Worm (Caenorhabditis elegans) whole organism, late embryonic: ENCODE results near the gene mak-1.
A peak's percentile ranks its signal among the peaks of the same experiment; 100 is the strongest.

Source experiments
- K02D7.2 ChIP-seq: sonication (generic microtip); optimal IDR thresholded peaks from 2 replicates; lab custom pipeline; 2017; ENCODE audit warnings: mild to moderate bottlenecking, missing genetic modification characterization, missing compliant biosample characterization
- K09A11.1 ChIP-seq: sonication (generic microtip); optimal IDR thresholded peaks from 2 replicates; lab custom pipeline; 2017; ENCODE audit warnings: antibody characterized with exemption, mild to moderate bottlenecking, missing genetic modification characterization, missing compliant biosample characterization; ENCODE audit not compliant: insufficient read depth
- ahr-1 ChIP-seq: sonication (generic microtip); optimal IDR thresholded peaks from 2 replicates; lab custom pipeline; 2016; ENCODE audit warnings: missing genetic modification characterization, missing compliant biosample characterization
- ama-1 ChIP-seq: fragments of 150-350 bp; optimal IDR thresholded peaks from 2 replicates; lab custom pipeline; 2014
- ceh-18 ChIP-seq: sonication (generic microtip); optimal IDR thresholded peaks from 2 replicates; lab custom pipeline; 2016; ENCODE audit warnings: missing genetic modification characterization, missing compliant biosample characterization
- ceh-22 ChIP-seq: sonication (generic microtip); optimal IDR thresholded peaks from 2 replicates; lab custom pipeline; 2017; ENCODE audit warnings: missing biosample characterization, missing genetic modification characterization
- ceh-24 ChIP-seq: sonication (generic microtip); optimal IDR thresholded peaks from 2 replicates; lab custom pipeline; 2016; ENCODE audit warnings: mild to moderate bottlenecking, missing genetic modification characterization, missing compliant biosample characterization
- ceh-30 ChIP-seq: fragments of 150-350 bp; optimal IDR thresholded peaks from 2 replicates; lab custom pipeline; 2014; ENCODE audit warnings: missing biosample characterization, missing genetic modification characterization
- ceh-31 ChIP-seq: sonication (generic microtip); optimal IDR thresholded peaks from 2 replicates; lab custom pipeline; 2016; ENCODE audit warnings: missing genetic modification characterization, missing compliant biosample characterization
- ceh-9 ChIP-seq: sonication (generic microtip); optimal IDR thresholded peaks from 2 replicates; lab custom pipeline; 2016; ENCODE audit warnings: mild to moderate bottlenecking, missing genetic modification characterization, inconsistent platforms, missing compliant biosample characterization
- dve-1 ChIP-seq: sonication (generic microtip); optimal IDR thresholded peaks from 2 replicates; lab custom pipeline; 2017; ENCODE audit warnings: antibody characterized with exemption, mild to moderate bottlenecking, missing genetic modification characterization, missing compliant biosample characterization
- eyg-1 ChIP-seq: sonication (generic microtip); optimal IDR thresholded peaks from 2 replicates; lab custom pipeline; 2016; ENCODE audit warnings: missing genotype, missing genetic modification characterization, missing compliant biosample characterization
- fax-1 ChIP-seq: sonication (generic microtip); optimal IDR thresholded peaks from 2 replicates; lab custom pipeline; 2016; ENCODE audit warnings: missing genotype, missing genetic modification characterization, missing compliant biosample characterization
- fkh-6 ChIP-seq: sonication (generic microtip); optimal IDR thresholded peaks from 2 replicates; lab custom pipeline; 2016; ENCODE audit warnings: missing genetic modification characterization, missing compliant biosample characterization
- hlh-6 ChIP-seq: sonication (generic microtip); optimal IDR thresholded peaks from 2 replicates; lab custom pipeline; 2016; ENCODE audit warnings: missing genotype, missing genetic modification characterization, missing compliant biosample characterization
- hlh-8 ChIP-seq: sonication (generic microtip); optimal IDR thresholded peaks from 2 replicates; lab custom pipeline; 2016; ENCODE audit warnings: missing genotype, missing genetic modification characterization, missing compliant biosample characterization
- lin-11 ChIP-seq: fragments of 200-800 bp; sonication (Bioruptor generic); optimal IDR thresholded peaks from 2 replicates; lab custom pipeline; 2018; ENCODE audit warnings: mild to moderate bottlenecking, missing genetic modification characterization, missing compliant biosample characterization
- madf-2 ChIP-seq: sonication (generic microtip); optimal IDR thresholded peaks from 2 replicates; lab custom pipeline; 2017; ENCODE audit warnings: missing genetic modification characterization, missing compliant biosample characterization
- mec-3 ChIP-seq: sonication (generic microtip); optimal IDR thresholded peaks from 2 replicates; lab custom pipeline; 2016; ENCODE audit warnings: borderline replicate concordance, missing genetic modification characterization, missing compliant biosample characterization
- nfya-1 ChIP-seq: sonication (generic microtip); optimal IDR thresholded peaks from 2 replicates; lab custom pipeline; 2017; ENCODE audit warnings: missing genetic modification characterization, mild to moderate bottlenecking, missing compliant biosample characterization, antibody characterized with exemption, moderate library complexity
- nhr-232 ChIP-seq: sonication (generic microtip); optimal IDR thresholded peaks from 2 replicates; lab custom pipeline; 2016; ENCODE audit warnings: missing genetic modification characterization, missing compliant biosample characterization
- odd-2 ChIP-seq: sonication (generic microtip); optimal IDR thresholded peaks from 2 replicates; lab custom pipeline; 2017; ENCODE audit warnings: antibody characterized with exemption, mild to moderate bottlenecking, missing genetic modification characterization, missing compliant biosample characterization
- pat-9 ChIP-seq: fragments of 200-800 bp; sonication (Bioruptor generic); optimal IDR thresholded peaks from 2 replicates; lab custom pipeline; 2018; ENCODE audit warnings: mild to moderate bottlenecking, missing genetic modification characterization, moderate library complexity, missing compliant biosample characterization
- pax-1 ChIP-seq: fragments of 150-350 bp; optimal IDR thresholded peaks from 2 replicates; lab custom pipeline; 2014; ENCODE audit warnings: missing biosample characterization, missing genetic modification characterization
- pha-2 ChIP-seq: sonication (generic microtip); optimal IDR thresholded peaks from 2 replicates; lab custom pipeline; 2017; ENCODE audit warnings: mild to moderate bottlenecking, missing genetic modification characterization, missing compliant biosample characterization
- pha-4 ChIP-seq: fragments of 150-350 bp; optimal IDR thresholded peaks from 2 replicates; lab custom pipeline; 2018; ENCODE audit warnings: missing biosample characterization, missing genetic modification reagents, missing genetic modification characterization
- pqm-1 ChIP-seq: sonication (generic microtip); optimal IDR thresholded peaks from 2 replicates; lab custom pipeline; 2016; ENCODE audit warnings: missing genetic modification characterization, missing compliant biosample characterization
- ref-2 ChIP-seq: sonication (generic microtip); optimal IDR thresholded peaks from 2 replicates; lab custom pipeline; 2016; ENCODE audit warnings: missing genetic modification characterization, missing compliant biosample characterization
- rnt-1 ChIP-seq: sonication (generic microtip); optimal IDR thresholded peaks from 2 replicates; lab custom pipeline; 2016; ENCODE audit warnings: missing genetic modification characterization, missing compliant biosample characterization
- sdc-2 ChIP-seq: sonication (generic microtip); optimal IDR thresholded peaks from 2 replicates; lab custom pipeline; 2016; ENCODE audit warnings: missing genotype, missing genetic modification characterization, missing compliant biosample characterization
- sox-4 ChIP-seq: sonication (generic microtip); optimal IDR thresholded peaks from 2 replicates; lab custom pipeline; 2017; ENCODE audit warnings: mild to moderate bottlenecking, missing genetic modification characterization, inconsistent platforms, missing compliant biosample characterization
- syd-9 ChIP-seq: sonication (generic microtip); optimal IDR thresholded peaks from 2 replicates; lab custom pipeline; 2016; ENCODE audit warnings: mild to moderate bottlenecking, missing genetic modification characterization, moderate library complexity, missing compliant biosample characterization
- tbx-7 ChIP-seq: sonication (generic microtip); optimal IDR thresholded peaks from 2 replicates; lab custom pipeline; 2016; ENCODE audit warnings: missing genotype, missing genetic modification characterization, missing compliant biosample characterization
- ttx-3 ChIP-seq: sonication (generic microtip); optimal IDR thresholded peaks from 2 replicates; lab custom pipeline; 2016; ENCODE audit warnings: missing genetic modification reagents, missing genetic modification characterization, missing compliant biosample characterization
- unc-3 ChIP-seq, 2 experiments: fragments of 200-800 bp in 1 of 2; sonication (Bioruptor generic) in 1 of 2; sonication (generic microtip) in 1 of 2; conservative IDR thresholded peaks in 1 of 2; optimal IDR thresholded peaks in 1 of 2; 2 replicates each; pipeline versions ENCODE4 v1.3.6 to Lab custom; 2016 to 2022; ENCODE audit warnings: missing compliant biosample characterization in 2 of 2, missing genetic modification characterization in 2 of 2, missing genetic modification reagents in 1 of 2
- unc-42 ChIP-seq: sonication (generic microtip); optimal IDR thresholded peaks from 2 replicates; lab custom pipeline; 2016; ENCODE audit warnings: missing genotype, missing genetic modification characterization, missing compliant biosample characterization
- unc-55 ChIP-seq: sonication (generic microtip); optimal IDR thresholded peaks from 2 replicates; lab custom pipeline; 2017; ENCODE audit warnings: missing biosample characterization, missing genetic modification reagents, missing genetic modification characterization
- ztf-16 ChIP-seq: sonication (generic microtip); optimal IDR thresholded peaks from 2 replicates; lab custom pipeline; 2017; ENCODE audit warnings: missing genetic modification characterization, missing compliant biosample characterization

The mak-1 gene

DNA sequence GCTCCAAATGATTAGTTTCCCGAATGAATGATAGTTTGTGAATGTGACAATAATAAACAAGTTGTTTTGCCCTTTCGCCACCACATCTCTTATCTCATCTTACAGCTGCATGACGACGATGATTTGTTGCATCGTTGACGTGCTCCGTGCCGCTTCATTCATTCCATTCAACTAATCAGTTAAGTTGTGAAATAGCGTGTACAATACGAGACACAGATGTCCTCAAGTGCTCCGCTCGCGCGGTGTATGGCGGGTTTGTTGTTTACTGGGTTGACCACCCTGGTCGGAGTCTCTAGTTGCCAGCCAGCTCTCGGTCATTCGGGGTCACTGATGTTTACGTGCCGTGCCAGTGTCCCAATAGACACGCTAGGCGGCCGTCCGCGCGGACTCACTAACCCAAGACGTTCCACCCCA, 4.1 kb downstream of the mak-1 start (continued):
- TF ChIP-seq pha-4 (tag; lab: Kevin White, UChicago): no peak
- no peak for TF ChIP-seq dve-1 (tag; lab: Kevin White, UChicago)

DNA sequence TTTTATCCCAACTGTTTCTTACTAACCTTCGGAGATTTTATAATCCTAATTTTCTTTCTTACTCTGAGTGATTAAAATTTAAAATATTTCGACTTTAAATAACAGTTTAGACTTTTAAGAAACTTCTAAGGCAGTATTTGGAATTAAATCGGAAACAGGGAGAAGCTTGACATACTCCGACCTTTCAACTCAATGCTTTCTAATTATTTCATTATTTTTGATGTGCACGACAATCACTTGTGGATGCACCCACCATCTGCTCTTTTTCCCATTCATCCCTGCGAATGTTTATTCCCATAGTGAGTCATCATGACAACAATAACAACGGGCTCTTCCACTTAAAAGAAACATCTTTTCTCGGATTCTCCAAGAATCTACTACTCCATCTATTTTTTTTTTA, 4.8 kb downstream of the mak-1 start:
- no peak for TF ChIP-seq sox-4 (tag; lab: Kevin White, UChicago)
- no peak for TF ChIP-seq hlh-6 (tag; lab: Kevin White, UChicago)
- TF ChIP-seq ceh-18 (tag; lab: Kevin White, UChicago): no peak
- TF ChIP-seq dve-1 (tag; lab: Kevin White, UChicago): no peak
- no peak for TF ChIP-seq syd-9 (tag; lab: Kevin White, UChicago)
- TF ChIP-seq ztf-16 (tag; lab: Kevin White, UChicago): no peak
- TF ChIP-seq sdc-2 (tag; lab: Kevin White, UChicago): no peak
- no peak for TF ChIP-seq pha-4 (tag; lab: Kevin White, UChicago)

DNA sequence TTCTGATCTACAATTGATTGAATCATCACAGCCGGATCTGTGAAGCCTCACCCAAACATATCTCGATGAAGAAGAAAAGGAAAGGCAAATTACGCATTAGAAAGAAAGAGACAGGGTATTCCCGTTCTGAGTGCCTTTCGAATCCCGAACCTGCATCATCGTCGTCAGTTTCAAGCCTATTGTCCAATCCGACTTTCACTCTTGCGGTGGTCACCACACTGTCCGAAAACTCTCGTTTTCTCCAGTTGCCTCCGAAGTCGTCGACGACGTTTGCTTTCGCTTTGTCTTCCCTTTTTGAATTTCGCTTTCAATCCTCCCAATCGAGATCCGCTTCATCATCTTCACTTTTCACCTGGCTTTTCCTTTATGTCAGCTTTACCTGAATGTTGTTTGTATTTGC, 5.2 kb downstream of the mak-1 start:
- no peak for TF ChIP-seq ref-2 (tag; lab: Kevin White, UChicago)
- TF ChIP-seq rnt-1 (tag; lab: Kevin White, UChicago): peak; percentile 83

DNA sequence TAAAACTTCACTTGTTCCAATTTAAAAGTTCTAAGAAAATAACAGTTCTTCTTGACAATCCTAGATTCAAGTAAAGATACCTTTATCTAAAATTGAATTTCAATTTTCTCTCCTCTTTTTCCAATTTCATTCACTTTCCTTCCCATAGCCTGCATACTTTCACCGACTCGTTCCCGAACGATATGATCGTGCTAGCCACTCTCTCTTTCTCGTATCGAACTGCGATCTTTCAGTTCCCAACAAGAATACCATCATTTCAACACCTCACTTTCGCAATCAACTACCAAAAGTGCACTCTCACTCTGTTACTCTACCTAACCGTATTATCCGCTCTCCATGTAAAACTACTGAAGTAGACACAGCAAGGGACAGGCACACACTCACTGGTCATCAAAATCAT, 6.2 kb downstream of the mak-1 start:
- no peak for TF ChIP-seq hlh-6 (tag; lab: Kevin White, UChicago)
- no peak for TF ChIP-seq K09A11.1 (tag; lab: Kevin White, UChicago)
- no peak for TF ChIP-seq syd-9 (tag; lab: Kevin White, UChicago)
- no peak for TF ChIP-seq pha-2
- no peak for TF ChIP-seq unc-42 (tag; lab: Kevin White, UChicago)
- no peak for TF ChIP-seq hlh-8
- TF ChIP-seq ceh-18 (tag; lab: Kevin White, UChicago): no peak
- no peak for TF ChIP-seq unc-3 (GFP tag; conservative IDR thresholded peaks at IDR 0.05; lab: Robert Waterston, UW)
- TF ChIP-seq unc-3 (tag; optimal IDR thresholded peaks at IDR 0.05; lab: Kevin White, UChicago): no peak
- TF ChIP-seq nfya-1 (tag; lab: Kevin White, UChicago): no peak
- no peak for TF ChIP-seq ceh-31 (tag; lab: Kevin White, UChicago)
- no peak for TF ChIP-seq rnt-1 (tag; lab: Kevin White, UChicago)
- TF ChIP-seq fkh-6 (tag; lab: Kevin White, UChicago): no peak
- TF ChIP-seq sdc-2 (tag; lab: Kevin White, UChicago): no peak
- TF ChIP-seq ahr-1 (tag; lab: Kevin White, UChicago): no peak
- TF ChIP-seq tbx-7 (tag; lab: Kevin White, UChicago): no peak
- no peak for TF ChIP-seq madf-2 (tag; lab: Kevin White, UChicago)
- TF ChIP-seq odd-2 (tag; lab: Kevin White, UChicago): no peak
- no peak for TF ChIP-seq ceh-24

DNA sequence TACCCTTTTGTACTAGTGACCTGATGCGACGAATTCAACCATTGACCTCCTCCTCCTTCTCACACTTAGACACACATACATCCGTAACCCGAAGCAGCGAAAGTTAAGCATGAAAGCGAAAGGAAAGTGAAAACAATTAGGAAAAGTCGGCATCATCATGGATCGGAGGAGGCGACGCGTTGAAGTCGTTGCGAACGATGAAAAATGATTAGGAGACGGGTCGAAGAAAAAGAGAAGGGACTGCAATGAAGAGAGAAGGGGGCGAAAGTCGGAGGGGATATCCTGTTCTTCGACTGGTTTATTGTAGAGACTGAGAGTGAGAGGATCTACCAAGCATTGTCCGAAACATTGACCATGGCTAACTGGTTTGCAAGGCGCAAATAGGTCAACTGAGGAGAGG, 7.2 kb downstream of the mak-1 start:
- TF ChIP-seq sdc-2 (tag; lab: Kevin White, UChicago): peak; percentile 28
- peak; percentile 10 for TF ChIP-seq ama-1 (lab: Kevin White, UChicago)
- TF ChIP-seq odd-2 (tag; lab: Kevin White, UChicago): no peak
- no peak for TF ChIP-seq eyg-1 (tag; lab: Kevin White, UChicago)
- peak; percentile 66 for TF ChIP-seq ref-2 (tag; lab: Kevin White, UChicago)
- peak; percentile 21 for TF ChIP-seq rnt-1 (tag; lab: Kevin White, UChicago)
- no peak for TF ChIP-seq K02D7.2
- TF ChIP-seq lin-11 (tag; lab: Kevin White, UChicago): no peak
- peak; percentile 64 for TF ChIP-seq ceh-31 (tag; lab: Kevin White, UChicago)
- no peak for TF ChIP-seq fax-1 (tag; lab: Kevin White, UChicago)
- no peak for TF ChIP-seq pqm-1 (tag; lab: Kevin White, UChicago)
- no peak for TF ChIP-seq ahr-1 (tag; lab: Kevin White, UChicago)

DNA sequence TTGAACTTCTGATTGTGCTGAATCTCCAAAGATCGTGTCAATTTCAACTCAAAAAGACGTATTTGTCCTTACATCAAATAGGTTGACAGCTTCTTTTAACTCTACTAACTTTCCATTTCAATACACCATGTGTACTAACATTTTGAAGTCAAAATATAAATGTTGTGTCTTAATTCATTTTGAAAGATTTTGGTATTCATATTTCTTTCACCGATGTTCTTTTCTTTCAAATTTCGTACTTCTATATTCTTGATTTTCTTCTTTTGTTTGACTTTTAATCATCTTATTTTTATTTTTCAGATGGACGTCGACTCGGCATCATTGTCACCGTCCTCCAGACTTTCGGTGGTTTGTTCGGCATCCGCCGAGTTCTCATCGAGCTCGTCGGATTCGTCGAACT, 7.8 kb downstream of the mak-1 start, which contains the start of gene atf-2:
Gene atf-2, plus strand, starts transcription at position 301 of the 400 bp plus-strand sequence.
- TF ChIP-seq mec-3 (no peak), nhr-232 (tag; lab: Kevin White, UChicago) (no peak), ttx-3 (tag; lab: Kevin White, UChicago) (no peak), K02D7.2 (no peak), pat-9 (tag; lab: Kevin White, UChicago) (no peak), unc-3 (GFP tag; conservative IDR thresholded peaks at IDR 0.05; lab: Robert Waterston, UW) (no peak), unc-3 (tag; optimal IDR thresholded peaks at IDR 0.05; lab: Kevin White, UChicago) (no peak), tbx-7 (tag; lab: Kevin White, UChicago) (no peak), fkh-6 (tag; lab: Kevin White, UChicago) (no peak), ceh-22 (no peak), ceh-9 (no peak), unc-55 (GFP tag; lab: Kevin White, UChicago) (no peak), ceh-30 (no peak), pax-1 (tag; lab: Kevin White, UChicago) (no peak), madf-2 (tag; lab: Kevin White, UChicago) (no peak)
